Fruit fly (Drosophila melanogaster) Kc167 (cell line): ENCODE results near the gene Vsx1.

Source experiments
- Myc ChIP-seq: fragments of >200 bp; optimal IDR thresholded peaks from 2 replicates; lab custom pipeline; 2017; ENCODE audit warnings: missing external identifiers
- h ChIP-seq: fragments of >200 bp; optimal IDR thresholded peaks from 3 replicates; lab custom pipeline; 2018; ENCODE audit warnings: missing external identifiers
- insv ChIP-seq: fragments of >200 bp; optimal IDR thresholded peaks from 3 replicates; lab custom pipeline; 2018; ENCODE audit warnings: missing external identifiers
- psq ChIP-seq: fragments of >200 bp; optimal IDR thresholded peaks from 2 replicates; lab custom pipeline; 2017; ENCODE audit warnings: missing external identifiers
- ttk ChIP-seq: sonication (Bioruptor generic); optimal IDR thresholded peaks from 2 replicates; lab custom pipeline; 2017; ENCODE audit warnings: missing external identifiers

DNA sequence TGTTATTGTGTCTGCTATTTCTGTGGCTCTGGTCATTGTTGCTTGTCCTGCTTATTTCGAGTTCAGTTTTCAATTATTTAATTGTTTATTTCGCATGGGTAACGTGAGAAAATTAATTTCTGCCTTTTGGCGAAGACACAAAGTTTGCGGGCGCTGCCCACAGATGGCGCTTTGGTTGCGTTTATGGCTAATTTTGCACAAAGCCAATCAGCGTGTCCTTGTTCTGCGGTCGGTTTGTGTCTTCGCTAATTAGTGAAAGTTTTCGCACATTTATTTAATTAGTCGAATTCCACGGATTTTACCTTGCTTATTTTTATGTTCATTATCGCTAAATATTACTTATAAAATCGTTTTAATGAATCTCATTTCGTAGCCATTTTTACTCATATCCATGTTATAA, 30.7 kb upstream of the Vsx1 start:
- no peak for TF ChIP-seq ttk (lab: Kevin White, UChicago)
- no peak for TF ChIP-seq psq (lab: Kevin White, UChicago)
- no peak for TF ChIP-seq h (lab: Kevin White, UChicago)
- no peak for TF ChIP-seq insv (lab: Kevin White, UChicago)
- no peak for TF ChIP-seq Myc (lab: Kevin White, UChicago)
